Fruit fly (Drosophila melanogaster) whole organism, prepupa: ENCODE results near the gene CG33306.

Source experiments
- CG11762 ChIP-seq: fragments of 200-800 bp; sonication (Bioruptor generic); optimal IDR thresholded peaks from 3 replicates; lab custom pipeline; 2016; ENCODE audit warnings: missing biosample characterization, missing genetic modification characterization; ENCODE audit not compliant: insufficient read depth
- CG31627 ChIP-seq: fragments of 200-800 bp; sonication (Bioruptor generic); optimal IDR thresholded peaks from 3 replicates; lab custom pipeline; 2016; ENCODE audit warnings: missing biosample characterization, missing genetic modification characterization
- CG6276 ChIP-seq: fragments of 200-800 bp; sonication (Bioruptor generic); optimal IDR thresholded peaks from 2 replicates; lab custom pipeline; 2017; ENCODE audit warnings: missing biosample characterization, mild to moderate bottlenecking, missing genetic modification characterization
- CG8119 ChIP-seq: fragments of 200-800 bp; sonication (Bioruptor generic); IDR thresholded peaks from 3 replicates; pipeline ENCODE4 v1.3.6; 2022; ENCODE audit warnings: missing biosample characterization, missing genetic modification characterization
- CG8319 ChIP-seq: fragments of 200-800 bp; sonication (Bioruptor generic); optimal IDR thresholded peaks from 3 replicates; lab custom pipeline; 2016; ENCODE audit warnings: missing biosample characterization, missing genetic modification characterization
- Gug ChIP-seq: fragments of 200-800 bp; sonication (Bioruptor generic); IDR thresholded peaks from 2 replicates; pipeline ENCODE4 v1.3.6; 2022; ENCODE audit warnings: missing biosample characterization, missing genetic modification characterization
- Sox102F ChIP-seq: fragments of 200-800 bp; sonication (Bioruptor generic); optimal IDR thresholded peaks from 2 replicates; lab custom pipeline; 2016; ENCODE audit warnings: missing biosample characterization, mild to moderate bottlenecking, missing genetic modification characterization
- esn ChIP-seq: fragments of 200-800 bp; sonication (Bioruptor generic); optimal IDR thresholded peaks from 2 replicates; lab custom pipeline; 2016; ENCODE audit warnings: missing biosample characterization, mild to moderate bottlenecking, missing genetic modification characterization, moderate library complexity
- fd59A ChIP-seq: fragments of 200-800 bp; sonication (Bioruptor generic); optimal IDR thresholded peaks from 2 replicates; lab custom pipeline; 2017; ENCODE audit warnings: missing biosample characterization, mild to moderate bottlenecking, missing genetic modification characterization, missing genetic modification reagents
- fd85E ChIP-seq: fragments of 200-800 bp; sonication (Bioruptor generic); optimal IDR thresholded peaks from 3 replicates; lab custom pipeline; 2016; ENCODE audit warnings: missing biosample characterization, missing genetic modification characterization
- spab ChIP-seq: fragments of 200-800 bp; sonication (Bioruptor generic); optimal IDR thresholded peaks from 2 replicates; lab custom pipeline; 2017; ENCODE audit warnings: missing biosample characterization, mild to moderate bottlenecking, missing genetic modification characterization, missing genetic modification reagents

DNA sequence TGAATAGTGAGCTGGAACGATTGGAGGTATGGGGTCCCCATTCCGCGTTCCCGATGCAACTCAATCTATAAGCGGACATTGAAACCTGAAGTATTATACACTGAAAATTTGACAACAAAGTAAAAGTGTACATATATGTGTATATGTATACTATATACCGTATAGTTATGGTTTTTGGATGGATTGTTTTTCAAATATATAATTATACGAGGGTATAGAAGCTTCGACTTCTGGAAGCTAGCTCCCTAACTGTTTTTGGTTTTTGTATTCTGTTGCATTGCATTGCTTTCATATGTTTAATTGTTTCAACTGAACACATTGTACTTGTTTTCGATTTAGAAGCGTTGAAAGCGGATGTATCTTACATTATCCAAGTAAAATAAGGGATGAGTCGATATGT is 30.4 kb downstream of the CG33306 start, which contains the start of gene CG16888:
- no peak for TF ChIP-seq spab
- no peak for TF ChIP-seq CG8319 (GFP tag; lab: Kevin White, UChicago)
- no peak for TF ChIP-seq Gug (GFP tag; lab: Robert Waterston, UW)
- no peak for TF ChIP-seq CG6276 (GFP tag; lab: Kevin White, UChicago)
- TF ChIP-seq fd85E: no peak
- TF ChIP-seq fd59A (GFP tag; lab: Kevin White, UChicago): no peak
- TF ChIP-seq Sox102F (GFP tag; lab: Kevin White, UChicago): no peak
- no peak for TF ChIP-seq esn
- TF ChIP-seq CG8119: no peak
- no peak for TF ChIP-seq CG11762
- no peak for TF ChIP-seq CG31627 (GFP tag; lab: Kevin White, UChicago)
